Fruit fly (Drosophila melanogaster) whole organism, embryonic: Measurements from ENCODE around the gene ClpP.
A peak's percentile ranks its signal among the peaks of the same experiment; 100 is the strongest.

Source experiments
- Atf6 ChIP-seq: fragments of 200-800 bp; sonication (Bioruptor generic); IDR thresholded peaks from 2 replicates; pipeline ENCODE4 v1.3.6; 2022; ENCODE audit warnings: missing biosample characterization, missing genetic modification characterization
- Blimp-1 ChIP-seq: fragments of 200-800 bp; sonication (Bioruptor generic); optimal IDR thresholded peaks from 3 replicates; lab custom pipeline; 2018; ENCODE audit warnings: missing biosample characterization, missing genetic modification characterization, mild to moderate bottlenecking, moderate library complexity, missing genetic modification reagents
- CG13287 ChIP-seq: fragments of 200-800 bp; sonication (Bioruptor generic); IDR thresholded peaks from 2 replicates; pipeline ENCODE4 v1.3.6; 2022; ENCODE audit warnings: missing biosample characterization, missing genetic modification characterization; ENCODE audit not compliant: partially characterized antibody
- CG14050 ChIP-seq: fragments of 200-800 bp; sonication (Bioruptor generic); IDR thresholded peaks from 3 replicates; pipeline ENCODE4 v1.3.6; 2022; ENCODE audit warnings: missing biosample characterization, missing genetic modification characterization
- CG14710 ChIP-seq: fragments of 200-800 bp; sonication (Bioruptor generic); optimal IDR thresholded peaks from 3 replicates; lab custom pipeline; 2019; ENCODE audit warnings: missing biosample characterization, mild to moderate bottlenecking, missing genetic modification characterization, moderate library complexity
- CG16779 ChIP-seq: fragments of 200-800 bp; sonication (Bioruptor generic); IDR thresholded peaks from 2 replicates; pipeline ENCODE4 v1.3.6; 2022; ENCODE audit warnings: missing biosample characterization, missing genetic modification characterization
- CG17186 ChIP-seq: fragments of 200-800 bp; sonication (Bioruptor generic); optimal IDR thresholded peaks from 3 replicates; lab custom pipeline; 2017; ENCODE audit warnings: missing biosample characterization, missing genetic modification reagents, missing genetic modification characterization
- CG17359 ChIP-seq: fragments of 200-800 bp; sonication (Bioruptor generic); optimal IDR thresholded peaks from 3 replicates; lab custom pipeline; 2018; ENCODE audit warnings: missing biosample characterization, mild to moderate bottlenecking, missing genetic modification characterization, moderate library complexity
- CG18011 ChIP-seq: fragments of 200-800 bp; sonication (Bioruptor generic); optimal IDR thresholded peaks from 2 replicates; lab custom pipeline; 2017; ENCODE audit warnings: missing biosample characterization, missing genetic modification characterization, mild to moderate bottlenecking, moderate library complexity, missing genotype
- CG18599 ChIP-seq: fragments of 200-800 bp; sonication (Bioruptor generic); optimal IDR thresholded peaks from 3 replicates; lab custom pipeline; 2017; ENCODE audit warnings: missing biosample characterization, missing genetic modification characterization, mild to moderate bottlenecking, moderate library complexity, missing genetic modification reagents
- CG2202 ChIP-seq: fragments of 200-800 bp; sonication (Bioruptor generic); optimal IDR thresholded peaks from 2 replicates; lab custom pipeline; 2018; ENCODE audit warnings: missing biosample characterization, mild to moderate bottlenecking, missing genetic modification characterization
- CG31224 ChIP-seq: fragments of 200-800 bp; sonication (Bioruptor generic); IDR thresholded peaks from 2 replicates; pipeline ENCODE4 v1.3.6; 2022; ENCODE audit warnings: missing biosample characterization, missing genetic modification characterization
- CG4820 ChIP-seq: fragments of 200-800 bp; sonication (Bioruptor generic); optimal IDR thresholded peaks from 3 replicates; lab custom pipeline; 2016; ENCODE audit warnings: missing biosample characterization, missing genetic modification characterization
- CG6689 ChIP-seq: fragments of 200-800 bp; sonication (Bioruptor generic); IDR thresholded peaks from 2 replicates; pipeline ENCODE4 v1.3.6; 2022; ENCODE audit warnings: missing biosample characterization, missing genetic modification characterization
- CG7556 ChIP-seq: fragments of 200-800 bp; sonication (Bioruptor generic); optimal IDR thresholded peaks from 2 replicates; lab custom pipeline; 2017; ENCODE audit warnings: missing biosample characterization, mild to moderate bottlenecking, missing genetic modification characterization
- CG7745 ChIP-seq: fragments of 200-800 bp; sonication (Bioruptor generic); optimal IDR thresholded peaks from 2 replicates; lab custom pipeline; 2018; ENCODE audit warnings: missing biosample characterization, mild to moderate bottlenecking, missing genetic modification characterization, moderate library complexity
- CG8388 ChIP-seq: fragments of 200-800 bp; sonication (Bioruptor generic); optimal IDR thresholded peaks from 2 replicates; lab custom pipeline; 2019; ENCODE audit warnings: missing biosample characterization, mild to moderate bottlenecking, missing genetic modification characterization, moderate library complexity
- Elba2 ChIP-seq: fragments of 200-800 bp; sonication (Bioruptor generic); optimal IDR thresholded peaks from 3 replicates; lab custom pipeline; 2016; ENCODE audit warnings: missing biosample characterization, missing genetic modification characterization
- Ets97D ChIP-seq: fragments of 200-800 bp; sonication (Bioruptor generic); optimal IDR thresholded peaks from 3 replicates; lab custom pipeline; 2016; ENCODE audit warnings: missing biosample characterization, missing genetic modification characterization
- Fer1 ChIP-seq: fragments of 200-800 bp; sonication (Bioruptor generic); optimal IDR thresholded peaks from 2 replicates; lab custom pipeline; 2017; ENCODE audit warnings: missing biosample characterization, mild to moderate bottlenecking, missing genetic modification characterization
- Gsc ChIP-seq: fragments of 200-800 bp; sonication (Bioruptor generic); IDR thresholded peaks from 2 replicates; pipeline ENCODE4 v1.3.6; 2022; ENCODE audit warnings: missing biosample characterization, missing genetic modification characterization
- Hand ChIP-seq: fragments of 200-800 bp; sonication (Bioruptor generic); optimal IDR thresholded peaks from 2 replicates; lab custom pipeline; 2017; ENCODE audit warnings: mild to moderate bottlenecking, missing biosample characterization, missing genetic modification reagents, missing genetic modification characterization
- Hr39 ChIP-seq: fragments of >200 bp; optimal IDR thresholded peaks from 2 replicates; lab custom pipeline; 2017
- Meics ChIP-seq: fragments of 200-800 bp; sonication (Bioruptor generic); optimal IDR thresholded peaks from 2 replicates; lab custom pipeline; 2017; ENCODE audit warnings: missing biosample characterization, mild to moderate bottlenecking, missing genetic modification characterization
- Mes4 ChIP-seq: fragments of 200-800 bp; sonication (Bioruptor generic); optimal IDR thresholded peaks from 2 replicates; lab custom pipeline; 2016; ENCODE audit warnings: missing biosample characterization, missing genetic modification characterization
- Mrtf ChIP-seq: fragments of 200-800 bp; sonication (Bioruptor generic); IDR thresholded peaks from 3 replicates; pipeline ENCODE4 v1.3.6; 2022; ENCODE audit warnings: missing biosample characterization, missing genetic modification characterization
- PHDP ChIP-seq: fragments of 200-800 bp; sonication (Bioruptor generic); optimal IDR thresholded peaks from 3 replicates; lab custom pipeline; 2018; ENCODE audit warnings: missing biosample characterization, mild to moderate bottlenecking, missing genetic modification characterization, moderate library complexity
- Pdp1 ChIP-seq, 2 experiments: fragments of 200-800 bp; sonication (Bioruptor generic); optimal IDR thresholded peaks; 3 replicates each; lab custom pipeline; 2016; ENCODE audit warnings: missing biosample characterization in 2 of 2, missing genetic modification characterization in 2 of 2, mild to moderate bottlenecking in 1 of 2, moderate library complexity in 1 of 2
- Sox102F ChIP-seq: fragments of 200-800 bp; sonication (Bioruptor generic); optimal IDR thresholded peaks from 2 replicates; lab custom pipeline; 2018; ENCODE audit warnings: missing biosample characterization, mild to moderate bottlenecking, missing genetic modification characterization, moderate library complexity
- Sry-β ChIP-seq: fragments of 200-800 bp; sonication (Bioruptor generic); optimal IDR thresholded peaks from 2 replicates; lab custom pipeline; 2018; ENCODE audit warnings: missing biosample characterization, mild to moderate bottlenecking, missing genetic modification characterization, moderate library complexity
- al ChIP-seq: fragments of 200-800 bp; sonication (Bioruptor generic); IDR thresholded peaks from 2 replicates; pipeline ENCODE4 v1.3.6; 2022; ENCODE audit warnings: missing biosample characterization, missing genetic modification characterization
- ara ChIP-seq: fragments of 200-800 bp; sonication (Bioruptor generic); IDR thresholded peaks from 2 replicates; pipeline ENCODE4 v1.3.6; 2022; ENCODE audit warnings: missing biosample characterization, missing genetic modification characterization
- cg ChIP-seq: fragments of 200-800 bp; sonication (Bioruptor generic); optimal IDR thresholded peaks from 3 replicates; lab custom pipeline; 2019; ENCODE audit warnings: missing biosample characterization, mild to moderate bottlenecking, missing genetic modification characterization, moderate library complexity
- chn ChIP-seq: fragments of 200-800 bp; sonication (Bioruptor generic); optimal IDR thresholded peaks from 2 replicates; lab custom pipeline; 2016; ENCODE audit warnings: missing biosample characterization, missing genetic modification characterization
- esg ChIP-seq: fragments of 200-800 bp; sonication (Bioruptor generic); conservative IDR thresholded peaks from 2 replicates; pipeline ENCODE4 v1.3.6; 2022; ENCODE audit warnings: missing biosample characterization, missing genetic modification characterization
- exex ChIP-seq: fragments of 200-800 bp; sonication (Bioruptor generic); optimal IDR thresholded peaks from 4 replicates; lab custom pipeline; 2018; ENCODE audit warnings: missing biosample characterization, mild to moderate bottlenecking, missing genetic modification characterization, moderate library complexity
- fd102C ChIP-seq: fragments of 200-800 bp; sonication (Bioruptor generic); optimal IDR thresholded peaks from 2 replicates; lab custom pipeline; 2018; ENCODE audit warnings: missing biosample characterization, mild to moderate bottlenecking, missing genetic modification characterization, moderate library complexity
- her ChIP-seq: fragments of 200-800 bp; sonication (Bioruptor generic); optimal IDR thresholded peaks from 2 replicates; lab custom pipeline; 2016; ENCODE audit warnings: missing biosample characterization, missing genetic modification characterization
- lab ChIP-seq: fragments of 200-800 bp; sonication (Bioruptor generic); optimal IDR thresholded peaks from 3 replicates; lab custom pipeline; 2017; ENCODE audit warnings: missing biosample characterization, missing genetic modification characterization, mild to moderate bottlenecking, moderate library complexity, missing genetic modification reagents
- mirr ChIP-seq: fragments of 200-800 bp; sonication (Bioruptor generic); optimal IDR thresholded peaks from 3 replicates; lab custom pipeline; 2018; ENCODE audit warnings: missing biosample characterization, mild to moderate bottlenecking, missing genetic modification characterization
- nerfin-2 ChIP-seq: fragments of 200-800 bp; sonication (Bioruptor generic); IDR thresholded peaks from 2 replicates; pipeline ENCODE4 v1.3.6; 2022; ENCODE audit warnings: missing biosample characterization, missing genetic modification characterization; ENCODE audit not compliant: partially characterized antibody
- odd ChIP-seq: fragments of 200-800 bp; sonication (Bioruptor generic); optimal IDR thresholded peaks from 2 replicates; lab custom pipeline; 2017; ENCODE audit warnings: missing biosample characterization, mild to moderate bottlenecking, missing genetic modification characterization
- onecut ChIP-seq: fragments of 200-800 bp; sonication (Bioruptor generic); IDR thresholded peaks from 2 replicates; pipeline ENCODE4 v1.3.6; 2022; ENCODE audit warnings: missing biosample characterization, missing genetic modification characterization
- p53 ChIP-seq: fragments of 200-800 bp; sonication (Bioruptor generic); optimal IDR thresholded peaks from 2 replicates; lab custom pipeline; 2016; ENCODE audit warnings: missing biosample characterization, missing genetic modification characterization
- pan ChIP-seq, 4 experiments: fragments of >200 bp in 3 of 4; fragments of 200-800 bp in 1 of 4; sonication (Bioruptor generic) in 1 of 4; optimal IDR thresholded peaks in 3 of 4; IDR thresholded peaks in 1 of 4; 2 replicates each; pipeline versions ENCODE4 v1.3.6 to Lab custom; 2017 to 2022; ENCODE audit warnings: missing biosample characterization in 2 of 4, missing genetic modification characterization in 2 of 4, mixed read lengths in 1 of 4
- run ChIP-seq: fragments of 200-800 bp; sonication (Bioruptor generic); optimal IDR thresholded peaks from 3 replicates; lab custom pipeline; 2018; ENCODE audit warnings: missing biosample characterization, mild to moderate bottlenecking, missing genetic modification characterization
- sens ChIP-seq: fragments of 200-800 bp; sonication (Bioruptor generic); peaks from one replicate; lab custom pipeline; 2016; ENCODE audit warnings: missing biosample characterization, missing genetic modification characterization
- sens-2 ChIP-seq: fragments of 200-800 bp; sonication (Bioruptor generic); IDR thresholded peaks from 2 replicates; pipeline ENCODE4 v1.3.6; 2022; ENCODE audit warnings: missing biosample characterization, missing genetic modification characterization
- tup ChIP-seq: fragments of 200-800 bp; sonication (Bioruptor generic); optimal IDR thresholded peaks from 2 replicates; lab custom pipeline; 2016; ENCODE audit warnings: missing biosample characterization, mild to moderate bottlenecking, missing genetic modification characterization, moderate library complexity
- z ChIP-seq: fragments of 200-800 bp; sonication (Bioruptor generic); IDR thresholded peaks from 3 replicates; pipeline ENCODE4 v1.3.6; 2022; ENCODE audit warnings: missing biosample characterization, missing genetic modification characterization

The ClpP gene

DNA sequence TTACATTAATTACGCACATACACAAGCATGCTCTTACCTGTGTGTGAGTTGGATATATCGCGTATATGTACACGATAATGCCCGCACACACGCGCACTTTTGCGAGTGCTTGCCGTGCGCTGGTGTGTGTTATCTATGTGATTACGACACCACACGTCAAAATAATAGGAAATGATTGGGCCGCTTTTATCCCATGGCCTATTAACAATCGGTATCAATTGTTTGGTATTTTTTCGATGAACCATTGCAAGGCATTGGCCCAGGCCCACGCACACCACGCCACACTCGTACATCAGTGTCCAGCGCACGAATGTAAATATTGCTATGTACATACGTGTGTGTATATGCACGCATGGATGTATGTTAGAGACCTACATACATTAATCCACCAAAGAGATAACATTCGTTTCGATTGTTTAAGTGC is 21.7 kb upstream of the ClpP start (continued):
- TF ChIP-seq Hr39 = no peak
- no peak for TF ChIP-seq CG16779 (GFP tag; lab: Robert Waterston, UW)
- no peak for TF ChIP-seq z (GFP tag; lab: Robert Waterston, UW)
- no peak for TF ChIP-seq CG31224 (GFP tag; lab: Robert Waterston, UW)
- no peak for TF ChIP-seq esg (GFP tag; lab: Robert Waterston, UW)
- no peak for TF ChIP-seq run
- TF ChIP-seq tup (GFP tag; lab: Kevin White, UChicago) = no peak
- peak; percentile 47 for TF ChIP-seq CG7556 (GFP tag; lab: Kevin White, UChicago)
- TF ChIP-seq pan (optimal IDR thresholded peaks at IDR 0.05; lab: Kevin White, UChicago) = no peak
- TF ChIP-seq pan (GFP tag; optimal IDR thresholded peaks at IDR 0.05 in 1 of 2, IDR thresholded peaks at IDR 0.05 in 1 of 2) = no peak
- peak; percentile 99 for TF ChIP-seq mirr
- peak; percentile 66 for TF ChIP-seq Meics
- TF ChIP-seq chn = no peak
- TF ChIP-seq CG18011 (GFP tag; lab: Kevin White, UChicago) = peak; percentile 34
- TF ChIP-seq al (GFP tag; lab: Robert Waterston, UW) = no peak
- TF ChIP-seq CG18599 (GFP tag; lab: Kevin White, UChicago) = peak; percentile 84
- peak; percentile 17 for TF ChIP-seq fd102C
- TF ChIP-seq ara = peak; percentile 69
- TF ChIP-seq Blimp-1 (GFP tag; lab: Kevin White, UChicago) = no peak
- TF ChIP-seq CG14050 (GFP tag; lab: Robert Waterston, UW) = no peak
- peak; percentile 100 for TF ChIP-seq cg (GFP tag; lab: Kevin White, UChicago)
- peak; percentile 91 for TF ChIP-seq sens
- peak; percentile 97 for TF ChIP-seq exex
- TF ChIP-seq CG13287 (GFP tag; lab: Robert Waterston, UW) = peak; percentile 81
- TF ChIP-seq Atf6 (GFP tag; lab: Robert Waterston, UW) = 0 out of 2 replicates have a peak, but pooled peaks have one; percentile 62
- TF ChIP-seq Mrtf = no peak
- peak; percentile 66 for TF ChIP-seq CG7745 (tag; lab: Kevin White, UChicago)
- peak; percentile 48 for TF ChIP-seq CG8388 (GFP tag; lab: Kevin White, UChicago)
- TF ChIP-seq Ets97D (GFP tag; lab: Kevin White, UChicago) = no peak
- TF ChIP-seq Fer1 (GFP tag; lab: Kevin White, UChicago) = peak; percentile 85
- TF ChIP-seq CG14710 (tag; lab: Kevin White, UChicago) = peak; percentile 56
- TF ChIP-seq lab (GFP tag; lab: Kevin White, UChicago) = peak; percentile 93
- TF ChIP-seq Elba2 (GFP tag; lab: Kevin White, UChicago) = no peak
- TF ChIP-seq PHDP (tag; lab: Kevin White, UChicago) = peak; percentile 65
- TF ChIP-seq CG6689 (GFP tag; lab: Robert Waterston, UW) = peak; percentile 32; the same call in 1 of the 2 replicates
- no peak for TF ChIP-seq nerfin-2 (GFP tag; lab: Robert Waterston, UW)
- TF ChIP-seq Mes4 (GFP tag; lab: Kevin White, UChicago) = no peak
- no peak for TF ChIP-seq Sox102F
- no peak for TF ChIP-seq CG17186 (GFP tag; lab: Kevin White, UChicago)
- peak; percentile 59 for TF ChIP-seq CG17359 (tag; lab: Kevin White, UChicago)
- peak; percentile 74 for TF ChIP-seq onecut (GFP tag; lab: Robert Waterston, UW)
- TF ChIP-seq p53 (GFP tag; lab: Kevin White, UChicago) = no peak
- peak; percentile 35 for TF ChIP-seq CG2202 (tag; lab: Kevin White, UChicago)
- no peak for TF ChIP-seq sens-2
- TF ChIP-seq Gsc = no peak
- peak; percentile 67 for TF ChIP-seq odd (GFP tag; lab: Kevin White, UChicago)
- TF ChIP-seq Hand = peak; percentile 20
- peak; percentile 75 for TF ChIP-seq her (GFP tag; lab: Kevin White, UChicago)
- TF ChIP-seq Pdp1 (GFP tag; optimal IDR thresholded peaks at IDR 0.05; lab: Kevin White, UChicago) = peak; percentile 38 to 97
- peak; percentile 17 for TF ChIP-seq Sry-β (GFP tag; lab: Kevin White, UChicago)
- peak; percentile 2 for TF ChIP-seq CG4820 (GFP tag; lab: Kevin White, UChicago)
